Worm (Caenorhabditis elegans) whole organism, L1 larva: ENCODE measurements around the gene rga-9.

ENCODE experiments used
- C04F5.9 ChIP-seq: sonication (generic microtip); optimal IDR thresholded peaks from 2 replicates; lab custom pipeline; 2016; ENCODE audit warnings: missing genetic modification characterization, missing compliant biosample characterization
- C16A3.4 ChIP-seq: fragments of 150-350 bp; optimal IDR thresholded peaks from 2 replicates; lab custom pipeline; 2014; ENCODE audit warnings: missing biosample characterization, missing genetic modification characterization
- C34B4.2 ChIP-seq: sonication (generic microtip); optimal IDR thresholded peaks from 2 replicates; lab custom pipeline; 2017; ENCODE audit warnings: mild to moderate bottlenecking, missing genetic modification characterization, missing compliant biosample characterization
- F16B12.6 ChIP-seq: fragments of 150-350 bp; optimal IDR thresholded peaks from 2 replicates; lab custom pipeline; 2014; ENCODE audit warnings: missing biosample characterization, missing genetic modification characterization
- aha-1 ChIP-seq: fragments of 150-350 bp; optimal IDR thresholded peaks from 2 replicates; lab custom pipeline; 2014; ENCODE audit warnings: missing biosample characterization, missing genetic modification characterization
- alr-1 ChIP-seq: fragments of 200-800 bp; sonication (Bioruptor generic); optimal IDR thresholded peaks from 2 replicates; lab custom pipeline; 2018; ENCODE audit warnings: borderline replicate concordance, mild to moderate bottlenecking, missing genetic modification characterization, missing compliant biosample characterization
- ama-1 ChIP-seq: fragments of 150-350 bp; optimal IDR thresholded peaks from 2 replicates; lab custom pipeline; 2014
- blmp-1 ChIP-seq: fragments of 150-350 bp; optimal IDR thresholded peaks from 2 replicates; lab custom pipeline; 2014; ENCODE audit warnings: missing biosample characterization, missing genetic modification characterization
- ceh-8 ChIP-seq: fragments of 200-800 bp; sonication (Bioruptor generic); optimal IDR thresholded peaks from 2 replicates; lab custom pipeline; 2018; ENCODE audit warnings: mild to moderate bottlenecking, missing genetic modification characterization, moderate library complexity, missing compliant biosample characterization
- ceh-82 ChIP-seq, 3 experiments: fragments of 150-350 bp in 1 of 3; sonication (generic microtip) in 2 of 3; optimal IDR thresholded peaks; 2 replicates each; lab custom pipeline; 2014 to 2017; ENCODE audit warnings: missing biosample characterization in 3 of 3, missing genetic modification characterization in 3 of 3
- ceh-88 ChIP-seq: fragments of 200-800 bp; sonication (Bioruptor generic); IDR thresholded peaks from 2 replicates; pipeline ENCODE4 v1.3.6; 2022; ENCODE audit warnings: missing genetic modification characterization, missing compliant biosample characterization
- ceh-90 ChIP-seq: sonication (generic microtip); optimal IDR thresholded peaks from 2 replicates; lab custom pipeline; 2016; ENCODE audit warnings: missing genetic modification characterization, missing compliant biosample characterization
- ces-1 ChIP-seq: fragments of 150-350 bp; optimal IDR thresholded peaks from 2 replicates; lab custom pipeline; 2014; ENCODE audit warnings: missing biosample characterization, missing genetic modification reagents, missing genetic modification characterization
- dpl-1 ChIP-seq, 3 experiments: fragments of 150-350 bp in 2 of 3; sonication (generic microtip) in 1 of 3; optimal IDR thresholded peaks; 2 replicates each; lab custom pipeline; 2014 to 2017; ENCODE audit warnings: missing biosample characterization in 3 of 3, missing genetic modification characterization in 3 of 3, missing genetic modification reagents in 3 of 3
- efl-1 ChIP-seq, 4 experiments: fragments of 150-350 bp; optimal IDR thresholded peaks in 3 of 4; peaks in 1 of 4; 1 replicate in 1 of 4; 2 replicates in 3 of 4; lab custom pipeline; 2014; ENCODE audit warnings: missing biosample characterization in 2 of 4, missing genetic modification characterization in 2 of 4, missing genetic modification reagents in 2 of 4
- egl-13 ChIP-seq: sonication (generic microtip); optimal IDR thresholded peaks from 2 replicates; lab custom pipeline; 2016; ENCODE audit warnings: missing genotype, missing genetic modification reagents, missing genetic modification characterization, missing compliant biosample characterization
- elt-2 ChIP-seq: sonication (generic microtip); optimal IDR thresholded peaks from 2 replicates; lab custom pipeline; 2016; ENCODE audit warnings: missing genetic modification characterization, mild to moderate bottlenecking, inconsistent platforms, missing compliant biosample characterization, missing genetic modification reagents
- elt-3 ChIP-seq, 6 experiments: fragments of 150-350 bp in 1 of 6; sonication (generic microtip); optimal IDR thresholded peaks; 2 replicates each; lab custom pipeline; 2017 to 2018; ENCODE audit warnings: missing biosample characterization in 6 of 6, missing genetic modification characterization in 6 of 6, inconsistent platforms in 1 of 6
- fkh-10 ChIP-seq: sonication (generic microtip); optimal IDR thresholded peaks from 2 replicates; lab custom pipeline; 2017; ENCODE audit warnings: missing biosample characterization, missing genetic modification reagents, missing genetic modification characterization
- fkh-4 ChIP-seq: sonication (generic microtip); optimal IDR thresholded peaks from 2 replicates; lab custom pipeline; 2016; ENCODE audit warnings: missing compliant biosample characterization, missing genetic modification characterization, borderline replicate concordance
- fkh-8 ChIP-seq: sonication (generic microtip); optimal IDR thresholded peaks from 2 replicates; lab custom pipeline; 2016; ENCODE audit warnings: mild to moderate bottlenecking, missing genetic modification characterization, missing compliant biosample characterization
- grh-1 ChIP-seq: fragments of 200-800 bp; sonication (Bioruptor generic); IDR thresholded peaks from 2 replicates; pipeline ENCODE4 v1.3.6; 2022; ENCODE audit warnings: missing genetic modification reagents, missing genetic modification characterization, missing compliant biosample characterization
- hlh-4 ChIP-seq: sonication (generic microtip); optimal IDR thresholded peaks from 2 replicates; lab custom pipeline; 2016; ENCODE audit warnings: mild to moderate bottlenecking, missing genetic modification characterization, missing compliant biosample characterization
- isw-1 ChIP-seq: fragments of 200-800 bp; sonication (Bioruptor generic); IDR thresholded peaks from 2 replicates; pipeline ENCODE4 v1.3.6; 2022; ENCODE audit warnings: missing genetic modification characterization, missing compliant biosample characterization
- jun-1 ChIP-seq: fragments of 150-350 bp; optimal IDR thresholded peaks from 2 replicates; lab custom pipeline; 2014; ENCODE audit warnings: missing biosample characterization, missing genetic modification reagents, missing genetic modification characterization
- lin-15B ChIP-seq: fragments of 150-350 bp; sonication (generic microtip); optimal IDR thresholded peaks from 3 replicates; lab custom pipeline; 2014; ENCODE audit warnings: missing biosample characterization, missing genetic modification characterization
- lin-39 ChIP-seq: fragments of 150-350 bp; optimal IDR thresholded peaks from 2 replicates; lab custom pipeline; 2014; ENCODE audit warnings: missing biosample characterization, missing genetic modification reagents, missing genetic modification characterization
- lir-3 ChIP-seq: sonication (generic microtip); optimal IDR thresholded peaks from 2 replicates; lab custom pipeline; 2016; ENCODE audit warnings: mild to moderate bottlenecking, missing genetic modification characterization, moderate library complexity, missing compliant biosample characterization; ENCODE audit not compliant: poor library complexity
- lsy-2 ChIP-seq, 2 experiments: fragments of 150-350 bp; optimal IDR thresholded peaks; 2 replicates each; lab custom pipeline; 2014; ENCODE audit warnings: missing biosample characterization in 2 of 2, missing genetic modification characterization in 2 of 2
- nhr-20 ChIP-seq: sonication (generic microtip); optimal IDR thresholded peaks from 2 replicates; lab custom pipeline; 2016; ENCODE audit warnings: mild to moderate bottlenecking, missing genetic modification characterization, missing compliant biosample characterization
- nhr-77 ChIP-seq: fragments of 150-350 bp; optimal IDR thresholded peaks from 2 replicates; lab custom pipeline; 2014; ENCODE audit warnings: missing biosample characterization, missing genetic modification characterization
- nhr-85 ChIP-seq: sonication (generic microtip); peaks from one replicate; lab custom pipeline; 2016; ENCODE audit warnings: missing genetic modification characterization, inconsistent platforms, missing compliant biosample characterization
- rnt-1 ChIP-seq: sonication (generic microtip); optimal IDR thresholded peaks from 2 replicates; lab custom pipeline; 2016; ENCODE audit warnings: mild to moderate bottlenecking, missing genetic modification characterization, moderate library complexity, missing compliant biosample characterization
- snpc-4 ChIP-seq: fragments of 150-350 bp; optimal IDR thresholded peaks from 2 replicates; lab custom pipeline; 2014; ENCODE audit warnings: missing biosample characterization, missing genetic modification characterization
- sup-37 ChIP-seq: fragments of 200-800 bp; sonication (Bioruptor generic); optimal IDR thresholded peaks from 2 replicates; lab custom pipeline; 2018; ENCODE audit warnings: mild to moderate bottlenecking, missing genetic modification characterization, missing compliant biosample characterization
- swsn-7 ChIP-seq: sonication (generic microtip); optimal IDR thresholded peaks from 2 replicates; lab custom pipeline; 2016; ENCODE audit warnings: missing genetic modification characterization, missing compliant biosample characterization
- unc-130 ChIP-seq: fragments of 150-350 bp; optimal IDR thresholded peaks from 2 replicates; lab custom pipeline; 2017; ENCODE audit warnings: missing biosample characterization, missing genetic modification characterization, inconsistent platforms
- unc-86 ChIP-seq: sonication (generic microtip); optimal IDR thresholded peaks from 2 replicates; lab custom pipeline; 2016; ENCODE audit warnings: missing genetic modification characterization, missing compliant biosample characterization
- unc-98 ChIP-seq: fragments of 200-800 bp; sonication (Bioruptor generic); IDR thresholded peaks from 2 replicates; pipeline ENCODE4 v1.3.6; 2022; ENCODE audit warnings: missing genetic modification characterization, missing compliant biosample characterization
- vab-15 ChIP-seq: sonication (generic microtip); optimal IDR thresholded peaks from 2 replicates; lab custom pipeline; 2017; ENCODE audit warnings: missing genotype, mild to moderate bottlenecking, missing genetic modification characterization, missing compliant biosample characterization
- ztf-4 ChIP-seq: fragments of 150-350 bp; optimal IDR thresholded peaks from 2 replicates; lab custom pipeline; 2014; ENCODE audit warnings: missing biosample characterization, missing genetic modification characterization

rga-9 gene

DNA sequence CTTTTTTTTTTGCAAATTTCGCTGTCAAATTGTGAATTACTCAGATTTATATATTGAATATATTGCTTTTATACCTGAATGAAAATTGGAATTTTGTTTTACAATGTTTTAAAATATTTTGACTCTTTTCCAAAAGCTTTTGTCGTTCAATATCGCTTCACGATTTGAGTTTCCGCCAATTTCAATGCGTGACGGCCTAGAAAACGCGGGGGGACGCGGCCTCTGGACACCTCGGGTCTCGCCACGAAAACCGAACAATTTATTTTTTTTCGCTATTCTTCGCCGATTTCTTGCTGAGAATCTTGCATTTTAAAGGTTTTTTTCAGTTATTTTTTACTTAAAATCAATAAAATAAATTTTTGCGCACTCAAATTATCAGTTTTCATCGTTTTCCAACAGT is 35.3 kb upstream of the rga-9 start, which contains the start of gene Y46E12BL.2 (continued):
- TF ChIP-seq ceh-82 (tag; optimal IDR thresholded peaks at IDR 0.05; lab: Kevin White, UChicago) (peak; percentile 33 to 90 (median 64)), lsy-2 (tag; optimal IDR thresholded peaks at IDR 0.05; lab: Kevin White, UChicago) (peak; percentile 78 to 89), C04F5.9 (peak; percentile 38), fkh-4 (tag; lab: Kevin White, UChicago) (peak; percentile 59), jun-1 (peak; percentile 66), fkh-10 (GFP tag; lab: Kevin White, UChicago) (peak; percentile 22), ces-1 (GFP tag; lab: Kevin White, UChicago) (no peak), lin-39 (tag; lab: Kevin White, UChicago) (no peak), unc-86 (tag; lab: Kevin White, UChicago) (peak; percentile 74), swsn-7 (tag; lab: Kevin White, UChicago) (peak; percentile 71), snpc-4 (tag; lab: Kevin White, UChicago) (peak; percentile 58), C34B4.2 (tag; lab: Kevin White, UChicago) (no peak), fkh-8 (tag; lab: Kevin White, UChicago) (peak; percentile 84), C16A3.4 (tag; lab: Kevin White, UChicago) (peak; percentile 78), vab-15 (tag; lab: Kevin White, UChicago) (no peak), ama-1 (lab: Kevin White, UChicago) (no peak), ceh-90 (tag; lab: Kevin White, UChicago) (peak; percentile 84), sup-37 (GFP tag; lab: Kevin White, UChicago) (no peak), efl-1 (optimal IDR thresholded peaks at IDR 0.05; lab: Kevin White, UChicago) (peak; percentile 80 to 95), efl-1 (GFP tag; optimal IDR thresholded peaks at IDR 0.05 in 1 of 2; lab: Kevin White, UChicago) (peak; percentile 93 to 99), isw-1 (GFP tag; lab: Robert Waterston, UW) (peak; percentile 76), ceh-88 (peak; percentile 28; the same call in 1 of the 2 replicates), aha-1 (peak; percentile 7), elt-2 (tag; lab: Kevin White, UChicago) (no peak), alr-1 (tag; lab: Kevin White, UChicago) (no peak), rnt-1 (tag; lab: Kevin White, UChicago) (peak; percentile 96), lin-15B (tag; lab: Kevin White, UChicago) (peak; percentile 74), hlh-4 (tag; lab: Kevin White, UChicago) (no peak), nhr-77 (tag; lab: Kevin White, UChicago) (peak; percentile 76), blmp-1 (tag; lab: Kevin White, UChicago) (no peak), grh-1 (GFP tag; lab: Robert Waterston, UW) (peak; percentile 52), nhr-20 (tag; lab: Kevin White, UChicago) (peak; percentile 71), unc-98 (GFP tag; lab: Robert Waterston, UW) (peak; percentile 5; the same call in 1 of the 2 replicates), ztf-4 (tag; lab: Kevin White, UChicago) (peak; percentile 17), ceh-8 (GFP tag; lab: Kevin White, UChicago) (no peak), unc-130 (tag; lab: Kevin White, UChicago) (peak; percentile 63), elt-3 (tag; optimal IDR thresholded peaks at IDR 0.05; lab: Kevin White, UChicago) (peak in 1 of 6 experiments; percentile 78), F16B12.6 (tag; lab: Kevin White, UChicago) (peak; percentile 51), nhr-85 (tag; lab: Kevin White, UChicago) (peak; percentile 88), egl-13 (tag; lab: Kevin White, UChicago) (peak; percentile 70), lir-3 (no peak)

DNA sequence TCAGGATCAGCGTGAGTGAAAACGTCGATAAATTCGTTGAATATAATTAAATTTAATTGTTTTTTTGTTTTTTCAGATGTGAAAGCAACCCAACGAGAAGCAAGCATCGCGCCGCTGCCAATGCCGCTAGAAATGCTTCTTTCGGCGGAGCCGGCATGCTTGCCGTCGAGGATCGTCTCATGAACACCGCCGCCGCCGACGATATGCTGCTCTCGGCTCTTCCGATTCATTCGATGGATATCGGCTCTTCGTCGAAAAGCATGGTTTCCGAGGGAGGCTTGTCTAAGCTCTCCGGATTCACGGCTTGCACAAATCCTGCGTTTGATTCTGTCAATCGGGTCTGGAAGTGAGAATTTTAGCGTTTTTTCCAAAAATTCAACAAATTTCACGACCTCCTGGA is 34.8 kb upstream of the rga-9 start:
- TF ChIP-seq dpl-1 (GFP tag; optimal IDR thresholded peaks at IDR 0.05; lab: Kevin White, UChicago) (no peak), efl-1 (optimal IDR thresholded peaks at IDR 0.05; lab: Kevin White, UChicago) (no peak), efl-1 (GFP tag; optimal IDR thresholded peaks at IDR 0.05 in 1 of 2; lab: Kevin White, UChicago) (peak in 1 of 2 experiments; percentile 25)
